Worm (Caenorhabditis elegans): ENCODE measurements around the gene T05A12.3.

- TF ChIP-seq pes-1 (GFP tag; IDR thresholded peaks at IDR 0.05) (no peak), hmg-4 (GFP tag; optimal IDR thresholded peaks at IDR 0.05) (no peak), scrt-1 (GFP tag; IDR thresholded peaks at IDR 0.05) (no peak)
Measured at ce11 chrIV:6878912-6879554, 8.4 kb downstream of the T05A12.3 start.

All from whole organism, early embryonic.